Fruit fly (Drosophila melanogaster) whole organism, embryonic: ENCODE results near the gene CG13029.

ENCODE experiments used
- Adf1 ChIP-seq: fragments of 200-800 bp; sonication (Bioruptor generic); IDR thresholded peaks from 2 replicates; pipeline ENCODE4 v1.3.6; 2022; ENCODE audit warnings: missing biosample characterization, missing genetic modification characterization
- BEAF-32 ChIP-seq: fragments of 200-800 bp; sonication (Bioruptor generic); optimal IDR thresholded peaks from 3 replicates; lab custom pipeline; 2017; ENCODE audit warnings: missing biosample characterization, missing genetic modification characterization, mild to moderate bottlenecking, moderate library complexity, missing genetic modification reagents
- CG10366 ChIP-seq: fragments of 200-800 bp; sonication (Bioruptor generic); IDR thresholded peaks from 2 replicates; pipeline ENCODE4 v1.3.6; 2022; ENCODE audit warnings: missing biosample characterization, missing genetic modification characterization
- CG10959 ChIP-seq: fragments of 200-800 bp; sonication (Bioruptor generic); IDR thresholded peaks from 2 replicates; pipeline ENCODE4 v1.3.6; 2022; ENCODE audit warnings: missing biosample characterization, missing genetic modification characterization
- CG11456 ChIP-seq: fragments of 200-800 bp; sonication (Bioruptor generic); IDR thresholded peaks from 3 replicates; pipeline ENCODE4 v1.3.6; 2022; ENCODE audit warnings: missing biosample characterization, missing genetic modification characterization
- CG11696 ChIP-seq: fragments of 200-800 bp; sonication (Bioruptor generic); IDR thresholded peaks from 2 replicates; pipeline ENCODE4 v1.3.6; 2022; ENCODE audit warnings: missing biosample characterization, missing genetic modification characterization
- CG12769 ChIP-seq: fragments of 200-800 bp; sonication (Bioruptor generic); optimal IDR thresholded peaks from 2 replicates; lab custom pipeline; 2019; ENCODE audit warnings: missing biosample characterization, mild to moderate bottlenecking, missing genetic modification characterization, moderate library complexity
- CG13287 ChIP-seq: fragments of 200-800 bp; sonication (Bioruptor generic); IDR thresholded peaks from 2 replicates; pipeline ENCODE4 v1.3.6; 2022; ENCODE audit warnings: missing biosample characterization, missing genetic modification characterization; ENCODE audit not compliant: partially characterized antibody
- CG17359 ChIP-seq: fragments of 200-800 bp; sonication (Bioruptor generic); optimal IDR thresholded peaks from 3 replicates; lab custom pipeline; 2018; ENCODE audit warnings: missing biosample characterization, mild to moderate bottlenecking, missing genetic modification characterization, moderate library complexity
- CG2202 ChIP-seq: fragments of 200-800 bp; sonication (Bioruptor generic); optimal IDR thresholded peaks from 2 replicates; lab custom pipeline; 2018; ENCODE audit warnings: missing biosample characterization, mild to moderate bottlenecking, missing genetic modification characterization
- CG2678 ChIP-seq: fragments of 200-800 bp; sonication (Bioruptor generic); optimal IDR thresholded peaks from 3 replicates; lab custom pipeline; 2019; ENCODE audit warnings: missing biosample characterization, mild to moderate bottlenecking, missing genetic modification characterization, moderate library complexity
- CG2875 ChIP-seq: fragments of 200-800 bp; sonication (Bioruptor generic); optimal IDR thresholded peaks from 2 replicates; lab custom pipeline; 2017; ENCODE audit warnings: missing biosample characterization, mild to moderate bottlenecking, missing genetic modification characterization, missing genetic modification reagents
- CG32532 ChIP-seq: fragments of 200-800 bp; sonication (Bioruptor generic); IDR thresholded peaks from 2 replicates; pipeline ENCODE4 v1.3.6; 2022; ENCODE audit warnings: missing biosample characterization, missing genetic modification characterization
- CG3847 ChIP-seq: fragments of 200-800 bp; sonication (Bioruptor generic); IDR thresholded peaks from 2 replicates; pipeline ENCODE4 v1.3.6; 2022; ENCODE audit warnings: missing biosample characterization, missing genetic modification characterization
- CG4617 ChIP-seq: fragments of 200-800 bp; sonication (Bioruptor generic); optimal IDR thresholded peaks from 3 replicates; lab custom pipeline; 2016; ENCODE audit warnings: missing biosample characterization, missing genetic modification characterization, borderline replicate concordance
- CG4707 ChIP-seq: fragments of 200-800 bp; sonication (Bioruptor generic); optimal IDR thresholded peaks from 2 replicates; lab custom pipeline; 2018; ENCODE audit warnings: missing biosample characterization, mild to moderate bottlenecking, missing genetic modification characterization, moderate library complexity
- CG6654 ChIP-seq: fragments of 200-800 bp; sonication (Bioruptor generic); optimal IDR thresholded peaks from 2 replicates; lab custom pipeline; 2017; ENCODE audit warnings: missing biosample characterization, mild to moderate bottlenecking, missing genetic modification characterization
- CG8388 ChIP-seq: fragments of 200-800 bp; sonication (Bioruptor generic); optimal IDR thresholded peaks from 2 replicates; lab custom pipeline; 2019; ENCODE audit warnings: missing biosample characterization, mild to moderate bottlenecking, missing genetic modification characterization, moderate library complexity
- CG9437 ChIP-seq: fragments of 200-800 bp; sonication (Bioruptor generic); optimal IDR thresholded peaks from 2 replicates; lab custom pipeline; 2018; ENCODE audit warnings: missing biosample characterization, mild to moderate bottlenecking, missing genetic modification characterization
- CG9609 ChIP-seq: fragments of 200-800 bp; sonication (Bioruptor generic); optimal IDR thresholded peaks from 3 replicates; lab custom pipeline; 2016; ENCODE audit warnings: missing biosample characterization, missing genetic modification characterization
- CTCF ChIP-seq: fragments of 200-800 bp; sonication (Bioruptor generic); optimal IDR thresholded peaks from 2 replicates; lab custom pipeline; 2017; ENCODE audit warnings: missing biosample characterization, mild to moderate bottlenecking, missing genetic modification characterization, moderate library complexity
- Dbx ChIP-seq: fragments of 200-800 bp; sonication (Bioruptor generic); IDR thresholded peaks from 3 replicates; pipeline ENCODE4 v1.3.6; 2022; ENCODE audit warnings: missing biosample characterization, missing genetic modification characterization
- HLHmδ ChIP-seq: fragments of 200-800 bp; sonication (Bioruptor generic); optimal IDR thresholded peaks from 2 replicates; lab custom pipeline; 2018; ENCODE audit warnings: missing biosample characterization, mild to moderate bottlenecking, missing genetic modification characterization, moderate library complexity
- HmgZ ChIP-seq: fragments of 200-800 bp; sonication (Bioruptor generic); optimal IDR thresholded peaks from 2 replicates; lab custom pipeline; 2018; ENCODE audit warnings: missing biosample characterization, mild to moderate bottlenecking, missing genetic modification characterization
- Hmr ChIP-seq: fragments of 200-800 bp; sonication (Bioruptor generic); optimal IDR thresholded peaks from 3 replicates; lab custom pipeline; 2017; ENCODE audit warnings: mild to moderate bottlenecking, missing biosample characterization, missing genetic modification reagents, missing genetic modification characterization
- Hsf ChIP-seq: fragments of 200-800 bp; sonication (Bioruptor generic); optimal IDR thresholded peaks from 3 replicates; lab custom pipeline; 2016; ENCODE audit warnings: missing biosample characterization, missing genetic modification characterization
- Lhr ChIP-seq: fragments of 200-800 bp; sonication (Bioruptor generic); optimal IDR thresholded peaks from 3 replicates; lab custom pipeline; 2017; ENCODE audit warnings: mild to moderate bottlenecking, missing biosample characterization, missing genetic modification reagents, missing genetic modification characterization
- Lpt ChIP-seq: fragments of >200 bp; optimal IDR thresholded peaks from 2 replicates; lab custom pipeline; 2018; ENCODE audit warnings: missing biosample characterization, missing genetic modification characterization
- NC2α ChIP-seq: fragments of 200-800 bp; sonication (Bioruptor generic); optimal IDR thresholded peaks from 2 replicates; lab custom pipeline; 2016; ENCODE audit warnings: missing biosample characterization, missing genetic modification characterization
- NFAT ChIP-seq: fragments of 200-800 bp; sonication (Bioruptor generic); IDR thresholded peaks from 2 replicates; pipeline ENCODE4 v1.3.6; 2022; ENCODE audit warnings: missing biosample characterization, missing genetic modification characterization
- Rfx ChIP-seq: fragments of 200-800 bp; sonication (Bioruptor generic); IDR thresholded peaks from 2 replicates; pipeline ENCODE4 v1.3.6; 2022; ENCODE audit warnings: missing biosample characterization, missing genetic modification characterization
- ash1 ChIP-seq: fragments of 200-800 bp; sonication (Bioruptor generic); optimal IDR thresholded peaks from 2 replicates; lab custom pipeline; 2018; ENCODE audit warnings: missing biosample characterization, mild to moderate bottlenecking, missing genetic modification characterization
- bcd ChIP-seq: fragments of 200-800 bp; sonication (Bioruptor generic); optimal IDR thresholded peaks from 2 replicates; lab custom pipeline; 2017; ENCODE audit warnings: missing biosample characterization, mild to moderate bottlenecking, missing genetic modification characterization
- chif ChIP-seq, 2 experiments: fragments of 200-800 bp; sonication (Bioruptor generic); optimal IDR thresholded peaks; 3 replicates each; lab custom pipeline; 2016; ENCODE audit warnings: missing biosample characterization in 2 of 2, missing genetic modification characterization in 2 of 2
- crol ChIP-seq: fragments of 200-800 bp; sonication (Bioruptor generic); IDR thresholded peaks from 2 replicates; pipeline ENCODE4 v1.3.6; 2022; ENCODE audit warnings: missing biosample characterization, missing genetic modification characterization
- esg ChIP-seq: fragments of 200-800 bp; sonication (Bioruptor generic); conservative IDR thresholded peaks from 2 replicates; pipeline ENCODE4 v1.3.6; 2022; ENCODE audit warnings: missing biosample characterization, missing genetic modification characterization
- hbn ChIP-seq: fragments of 200-800 bp; sonication (Bioruptor generic); IDR thresholded peaks from 2 replicates; pipeline ENCODE4 v1.3.6; 2022; ENCODE audit warnings: missing biosample characterization, missing genetic modification characterization; ENCODE audit not compliant: partially characterized antibody
- jumu ChIP-seq: fragments of 200-800 bp; sonication (Bioruptor generic); optimal IDR thresholded peaks from 3 replicates; lab custom pipeline; 2016; ENCODE audit warnings: missing biosample characterization, missing genetic modification characterization
- lilli ChIP-seq: fragments of 200-800 bp; sonication (Bioruptor generic); optimal IDR thresholded peaks from 3 replicates; lab custom pipeline; 2016; ENCODE audit warnings: missing biosample characterization, missing genetic modification characterization
- lov ChIP-seq, 2 experiments: fragments of 200-800 bp in 1 of 2; fragments of >200 bp in 1 of 2; sonication (Bioruptor generic) in 1 of 2; IDR thresholded peaks in 1 of 2; optimal IDR thresholded peaks in 1 of 2; 2 replicates in 1 of 2; 3 replicates in 1 of 2; pipeline versions ENCODE4 v1.3.6 to Lab custom; 2017 to 2022; ENCODE audit warnings: missing biosample characterization in 1 of 2, missing genetic modification characterization in 1 of 2
- otp ChIP-seq: fragments of 200-800 bp; sonication (Bioruptor generic); IDR thresholded peaks from 3 replicates; pipeline ENCODE4, ENCODE4 v1.3.6; 2022; ENCODE audit warnings: missing biosample characterization, missing genetic modification characterization
- pan ChIP-seq, 4 experiments: fragments of >200 bp in 3 of 4; fragments of 200-800 bp in 1 of 4; sonication (Bioruptor generic) in 1 of 4; optimal IDR thresholded peaks in 3 of 4; IDR thresholded peaks in 1 of 4; 2 replicates each; pipeline versions ENCODE4 v1.3.6 to Lab custom; 2017 to 2022; ENCODE audit warnings: missing biosample characterization in 2 of 4, missing genetic modification characterization in 2 of 4, mixed read lengths in 1 of 4
- pzg ChIP-seq: fragments of 200-800 bp; sonication (Bioruptor generic); optimal IDR thresholded peaks from 3 replicates; lab custom pipeline; 2018; ENCODE audit warnings: missing biosample characterization, mild to moderate bottlenecking, missing genetic modification characterization, moderate library complexity
- row ChIP-seq: fragments of 200-800 bp; sonication (Bioruptor generic); IDR thresholded peaks from 3 replicates; pipeline ENCODE4 v1.3.6; 2022; ENCODE audit warnings: missing biosample characterization, missing genetic modification characterization
- sens-2 ChIP-seq: fragments of 200-800 bp; sonication (Bioruptor generic); IDR thresholded peaks from 2 replicates; pipeline ENCODE4 v1.3.6; 2022; ENCODE audit warnings: missing biosample characterization, missing genetic modification characterization
- sob ChIP-seq: fragments of 200-800 bp; sonication (Bioruptor generic); IDR thresholded peaks from 2 replicates; pipeline ENCODE4 v1.3.6; 2022; ENCODE audit warnings: missing biosample characterization, missing genetic modification characterization
- sr ChIP-seq: fragments of 200-800 bp; sonication (Bioruptor generic); IDR thresholded peaks from 3 replicates; pipeline ENCODE4 v1.3.6; 2022; ENCODE audit warnings: missing biosample characterization, missing genetic modification characterization
- tin ChIP-seq: fragments of 200-800 bp; sonication (Bioruptor generic); optimal IDR thresholded peaks from 3 replicates; lab custom pipeline; 2016; ENCODE audit warnings: missing biosample characterization, missing genetic modification characterization
- vvl ChIP-seq: fragments of 200-800 bp; sonication (Bioruptor generic); IDR thresholded peaks from 2 replicates; pipeline ENCODE4 v1.3.6; 2022; ENCODE audit warnings: missing biosample characterization, missing genetic modification characterization
- wdn ChIP-seq: fragments of 200-800 bp; sonication (Bioruptor generic); IDR thresholded peaks from 2 replicates; pipeline ENCODE4 v1.3.6; 2022; ENCODE audit warnings: missing biosample characterization, missing genetic modification characterization

CG13029 gene

DNA sequence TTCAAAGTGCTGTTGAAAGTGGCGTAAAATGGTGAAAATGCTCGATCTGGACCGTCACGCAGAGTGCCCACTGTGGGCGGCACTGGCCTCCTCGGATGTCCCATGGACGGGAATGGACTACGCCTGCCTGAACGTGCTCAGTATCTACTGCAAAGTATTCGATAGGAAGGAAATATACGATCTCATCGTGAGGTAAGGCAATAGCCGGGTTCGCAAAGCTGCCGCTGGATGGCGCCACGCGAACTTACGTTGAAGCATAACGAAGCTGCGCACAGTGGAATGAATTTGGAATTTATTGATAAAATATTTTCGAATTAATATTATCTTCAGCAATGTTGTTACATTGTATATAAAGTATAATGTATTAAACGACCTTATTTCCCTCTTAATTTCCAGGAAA lies 36.0 kb downstream of the CG13029 start:
- TF ChIP-seq CG9437 (GFP tag; lab: Kevin White, UChicago), result peak; percentile 6
- TF ChIP-seq CG2202 (tag; lab: Kevin White, UChicago), result no peak
- peak; percentile 32 for TF ChIP-seq BEAF-32 (GFP tag; lab: Kevin White, UChicago)
- no peak for TF ChIP-seq CG2875 (GFP tag; lab: Kevin White, UChicago)
- no peak for TF ChIP-seq esg (GFP tag; lab: Robert Waterston, UW)
- TF ChIP-seq CG9609 (GFP tag; lab: Kevin White, UChicago), result no peak
- TF ChIP-seq CG4617 (GFP tag; lab: Kevin White, UChicago), result no peak
- no peak for TF ChIP-seq jumu (GFP tag; lab: Kevin White, UChicago)
- TF ChIP-seq chif (GFP tag; optimal IDR thresholded peaks at IDR 0.05; lab: Kevin White, UChicago), result no peak
- TF ChIP-seq lov (optimal IDR thresholded peaks at IDR 0.05; lab: Kevin White, UChicago), result no peak
- no peak for TF ChIP-seq lov (GFP tag; IDR thresholded peaks at IDR 0.05; lab: Robert Waterston, UW)
- peak; percentile 93 for TF ChIP-seq CTCF (GFP tag; lab: Kevin White, UChicago)
- peak; percentile 7 for TF ChIP-seq pzg (GFP tag; lab: Kevin White, UChicago)
- peak; percentile 31; the same call in 1 of the 2 replicates for TF ChIP-seq sob (GFP tag; lab: Robert Waterston, UW)
- TF ChIP-seq Lhr, result no peak
- TF ChIP-seq row (GFP tag; lab: Robert Waterston, UW), result peak; percentile 40; the same call in 1 of the 3 replicates
- TF ChIP-seq CG11696 (GFP tag; lab: Robert Waterston, UW), result no peak
- TF ChIP-seq CG2678 (tag; lab: Kevin White, UChicago), result no peak
- peak; percentile 37; the same call in 1 of the 2 replicates for TF ChIP-seq Adf1 (GFP tag; lab: Robert Waterston, UW)
- no peak for TF ChIP-seq hbn (GFP tag; lab: Robert Waterston, UW)
- TF ChIP-seq lilli (GFP tag; lab: Kevin White, UChicago), result no peak
- TF ChIP-seq wdn (GFP tag; lab: Robert Waterston, UW), result 0 out of 2 replicates have a peak, but pooled peaks have one; percentile 28
- TF ChIP-seq vvl (GFP tag; lab: Robert Waterston, UW), result peak; percentile 31; the same call in 1 of the 2 replicates
- TF ChIP-seq bcd (GFP tag; lab: Kevin White, UChicago), result peak; percentile 3
- TF ChIP-seq CG8388 (GFP tag; lab: Kevin White, UChicago), result no peak
- TF ChIP-seq CG6654 (GFP tag; lab: Kevin White, UChicago), result no peak
- no peak for TF ChIP-seq ash1 (GFP tag; lab: Kevin White, UChicago)
- TF ChIP-seq CG4707 (GFP tag; lab: Kevin White, UChicago), result peak; percentile 64
- TF ChIP-seq CG12769 (tag; lab: Kevin White, UChicago), result peak; percentile 37
- TF ChIP-seq CG11456, result peak; percentile 68; the same call in 1 of the 3 replicates
- TF ChIP-seq otp (GFP tag; lab: Robert Waterston, UW), result peak; percentile 16; the same call in 1 of the 3 replicates
- no peak for TF ChIP-seq Lpt (GFP tag; lab: Kevin White, UChicago)
- TF ChIP-seq pan (optimal IDR thresholded peaks at IDR 0.05; lab: Kevin White, UChicago), result no peak
- peak in 1 of 2 experiments; percentile 38 for TF ChIP-seq pan (GFP tag; optimal IDR thresholded peaks at IDR 0.05 in 1 of 2, IDR thresholded peaks at IDR 0.05 in 1 of 2)
- TF ChIP-seq CG32532 (GFP tag; lab: Robert Waterston, UW), result peak; percentile 66; the same call in 1 of the 2 replicates
- 0 out of 2 replicates have a peak, but pooled peaks have one; percentile 9 for TF ChIP-seq CG3847 (GFP tag; lab: Robert Waterston, UW)
- peak; percentile 35 for TF ChIP-seq HLHmδ
- TF ChIP-seq sens-2 (GFP tag; lab: Robert Waterston, UW), result no peak
- peak; percentile 22 for TF ChIP-seq Hmr (GFP tag; lab: Kevin White, UChicago)
- no peak for TF ChIP-seq crol (GFP tag; lab: Robert Waterston, UW)
- peak; percentile 22; the same call in 1 of the 3 replicates for TF ChIP-seq Dbx
- no peak for TF ChIP-seq sr (GFP tag; lab: Robert Waterston, UW)
- TF ChIP-seq CG10366 (GFP tag; lab: Robert Waterston, UW), result 0 out of 2 replicates have a peak, but pooled peaks have one; percentile 17
- TF ChIP-seq CG17359 (tag; lab: Kevin White, UChicago), result no peak
- peak; percentile 33 for TF ChIP-seq Rfx (GFP tag; lab: Robert Waterston, UW)
- TF ChIP-seq NFAT (GFP tag; lab: Robert Waterston, UW), result peak; percentile 28; the same call in 1 of the 2 replicates
- no peak for TF ChIP-seq HmgZ (tag; lab: Kevin White, UChicago)
- no peak for TF ChIP-seq CG10959 (GFP tag; lab: Robert Waterston, UW)
- TF ChIP-seq CG13287, result peak; percentile 24; the same call in 1 of the 2 replicates
- no peak for TF ChIP-seq tin
- no peak for TF ChIP-seq NC2α (GFP tag; lab: Kevin White, UChicago)
- peak; percentile 6 for TF ChIP-seq Hsf (GFP tag; lab: Kevin White, UChicago)
